Fruit fly (Drosophila melanogaster) whole organism, embryonic: ENCODE measurements around the gene Cul2.
A peak's percentile ranks its signal among the peaks of the same experiment; 100 is the strongest.

Source experiments
- Atf3 ChIP-seq: fragments of 200-800 bp; sonication (Bioruptor generic); optimal IDR thresholded peaks from 3 replicates; lab custom pipeline; 2016; ENCODE audit warnings: missing biosample characterization, missing genetic modification characterization
- CG10209 ChIP-seq: fragments of 200-800 bp; sonication (Bioruptor generic); optimal IDR thresholded peaks from 3 replicates; lab custom pipeline; 2017; ENCODE audit warnings: missing biosample characterization, mild to moderate bottlenecking, missing genetic modification characterization, missing genetic modification reagents
- CG10366 ChIP-seq: fragments of 200-800 bp; sonication (Bioruptor generic); IDR thresholded peaks from 2 replicates; pipeline ENCODE4 v1.3.6; 2022; ENCODE audit warnings: missing biosample characterization, missing genetic modification characterization
- CG10431 ChIP-seq: fragments of 200-800 bp; sonication (Bioruptor generic); optimal IDR thresholded peaks from 3 replicates; lab custom pipeline; 2018; ENCODE audit warnings: missing biosample characterization, mild to moderate bottlenecking, missing genetic modification characterization
- CG10959 ChIP-seq: fragments of 200-800 bp; sonication (Bioruptor generic); IDR thresholded peaks from 2 replicates; pipeline ENCODE4 v1.3.6; 2022; ENCODE audit warnings: missing biosample characterization, missing genetic modification characterization
- CG10979 ChIP-seq: fragments of 200-800 bp; sonication (Bioruptor generic); optimal IDR thresholded peaks from 2 replicates; lab custom pipeline; 2018; ENCODE audit warnings: missing biosample characterization, mild to moderate bottlenecking, missing genetic modification characterization, moderate library complexity
- CG11504 ChIP-seq: fragments of 200-800 bp; sonication (Bioruptor generic); optimal IDR thresholded peaks from 3 replicates; lab custom pipeline; 2019; ENCODE audit warnings: missing biosample characterization, mild to moderate bottlenecking, missing genetic modification characterization, moderate library complexity
- CG14441 ChIP-seq: fragments of 200-800 bp; sonication (Bioruptor generic); IDR thresholded peaks from 2 replicates; pipeline ENCODE4 v1.3.6; 2022; ENCODE audit warnings: missing biosample characterization, missing genetic modification characterization
- CG14965 ChIP-seq: fragments of 200-800 bp; sonication (Bioruptor generic); optimal IDR thresholded peaks from 2 replicates; lab custom pipeline; 2016; ENCODE audit warnings: missing biosample characterization, missing genetic modification characterization, borderline replicate concordance
- CG16815 ChIP-seq: fragments of 200-800 bp; sonication (Bioruptor generic); optimal IDR thresholded peaks from 3 replicates; lab custom pipeline; 2017; ENCODE audit warnings: missing biosample characterization, mild to moderate bottlenecking, missing genetic modification characterization
- CG1792 ChIP-seq: fragments of 200-800 bp; sonication (Bioruptor generic); optimal IDR thresholded peaks from 2 replicates; lab custom pipeline; 2016; ENCODE audit warnings: missing biosample characterization, missing genetic modification characterization
- CG18619 ChIP-seq: fragments of 200-800 bp; sonication (Bioruptor generic); optimal IDR thresholded peaks from 3 replicates; lab custom pipeline; 2017; ENCODE audit warnings: missing biosample characterization, mild to moderate bottlenecking, missing genetic modification characterization
- CG2120 ChIP-seq: fragments of 200-800 bp; sonication (Bioruptor generic); optimal IDR thresholded peaks from 3 replicates; lab custom pipeline; 2016; ENCODE audit warnings: missing biosample characterization, missing genetic modification characterization
- CG2875 ChIP-seq: fragments of 200-800 bp; sonication (Bioruptor generic); optimal IDR thresholded peaks from 2 replicates; lab custom pipeline; 2017; ENCODE audit warnings: missing biosample characterization, mild to moderate bottlenecking, missing genetic modification characterization, missing genetic modification reagents
- CG30403 ChIP-seq: fragments of 200-800 bp; sonication (Bioruptor generic); optimal IDR thresholded peaks from 3 replicates; lab custom pipeline; 2016; ENCODE audit warnings: missing biosample characterization, missing genetic modification characterization
- CG32532 ChIP-seq: fragments of 200-800 bp; sonication (Bioruptor generic); IDR thresholded peaks from 2 replicates; pipeline ENCODE4 v1.3.6; 2022; ENCODE audit warnings: missing biosample characterization, missing genetic modification characterization
- CG3407 ChIP-seq: fragments of 200-800 bp; sonication (Bioruptor generic); optimal IDR thresholded peaks from 2 replicates; lab custom pipeline; 2018; ENCODE audit warnings: missing biosample characterization, mild to moderate bottlenecking, missing genetic modification characterization
- CG4854 ChIP-seq: fragments of 200-800 bp; sonication (Bioruptor generic); optimal IDR thresholded peaks from 2 replicates; lab custom pipeline; 2016; ENCODE audit warnings: missing biosample characterization, missing genetic modification characterization, inconsistent platforms
- CG8290 ChIP-seq, 3 experiments: fragments of 200-800 bp; sonication (Bioruptor generic); optimal IDR thresholded peaks; 2 replicates each; lab custom pipeline; 2016 to 2019; ENCODE audit warnings: missing biosample characterization in 3 of 3, missing genetic modification characterization in 3 of 3, mild to moderate bottlenecking in 2 of 3, moderate library complexity in 1 of 3
- CG8944 ChIP-seq: fragments of 200-800 bp; sonication (Bioruptor generic); optimal IDR thresholded peaks from 3 replicates; lab custom pipeline; 2016; ENCODE audit warnings: missing biosample characterization, missing genetic modification characterization
- CoRest ChIP-seq: fragments of 200-800 bp; sonication (Bioruptor generic); optimal IDR thresholded peaks from 3 replicates; lab custom pipeline; 2018; ENCODE audit warnings: missing biosample characterization, mild to moderate bottlenecking, missing genetic modification characterization, moderate library complexity
- Deaf1 ChIP-seq: fragments of 200-800 bp; optimal IDR thresholded peaks from 3 replicates; lab custom pipeline; 2019; ENCODE audit warnings: missing biosample characterization, mild to moderate bottlenecking, missing genetic modification characterization, moderate library complexity
- Dref ChIP-seq: fragments of 200-800 bp; sonication (Bioruptor generic); IDR thresholded peaks from 2 replicates; pipeline ENCODE4 v1.3.6; 2022; ENCODE audit warnings: missing biosample characterization, missing genetic modification characterization
- E2f2 ChIP-seq: fragments of 200-800 bp; sonication (Bioruptor generic); IDR thresholded peaks from 2 replicates; pipeline ENCODE4 v1.3.6; 2022; ENCODE audit warnings: missing biosample characterization, missing genetic modification characterization
- HmgZ ChIP-seq: fragments of 200-800 bp; sonication (Bioruptor generic); optimal IDR thresholded peaks from 2 replicates; lab custom pipeline; 2018; ENCODE audit warnings: missing biosample characterization, mild to moderate bottlenecking, missing genetic modification characterization
- Hr78 ChIP-seq, 2 experiments: fragments of 200-800 bp in 1 of 2; fragments of >200 bp in 1 of 2; sonication (Bioruptor generic) in 1 of 2; optimal IDR thresholded peaks; 2 replicates each; lab custom pipeline; 2017 to 2019; ENCODE audit warnings: missing biosample characterization in 2 of 2, missing genetic modification characterization in 2 of 2, mild to moderate bottlenecking in 1 of 2, moderate library complexity in 1 of 2
- Kr ChIP-seq: fragments of 200-800 bp; sonication (Bioruptor generic); optimal IDR thresholded peaks from 2 replicates; lab custom pipeline; 2017; ENCODE audit warnings: missing biosample characterization, mild to moderate bottlenecking, missing genetic modification characterization
- MBD-R2 ChIP-seq: fragments of 200-800 bp; sonication (Bioruptor generic); IDR thresholded peaks from 2 replicates; pipeline ENCODE4 v1.3.6; 2022; ENCODE audit warnings: missing biosample characterization, missing genetic modification characterization
- NC2α ChIP-seq: fragments of 200-800 bp; sonication (Bioruptor generic); optimal IDR thresholded peaks from 2 replicates; lab custom pipeline; 2016; ENCODE audit warnings: missing biosample characterization, missing genetic modification characterization
- PHDP ChIP-seq: fragments of 200-800 bp; sonication (Bioruptor generic); optimal IDR thresholded peaks from 3 replicates; lab custom pipeline; 2018; ENCODE audit warnings: missing biosample characterization, mild to moderate bottlenecking, missing genetic modification characterization, moderate library complexity
- Rfx ChIP-seq: fragments of 200-800 bp; sonication (Bioruptor generic); IDR thresholded peaks from 2 replicates; pipeline ENCODE4 v1.3.6; 2022; ENCODE audit warnings: missing biosample characterization, missing genetic modification characterization
- bcd ChIP-seq: fragments of 200-800 bp; sonication (Bioruptor generic); optimal IDR thresholded peaks from 2 replicates; lab custom pipeline; 2017; ENCODE audit warnings: missing biosample characterization, mild to moderate bottlenecking, missing genetic modification characterization
- chinmo ChIP-seq: fragments of 200-800 bp; sonication (Bioruptor generic); IDR thresholded peaks from 4 replicates; pipeline ENCODE4 v1.3.6; 2022; ENCODE audit warnings: missing biosample characterization, missing genetic modification characterization; ENCODE audit not compliant: partially characterized antibody
- da ChIP-seq: fragments of 200-800 bp; sonication (Bioruptor generic); optimal IDR thresholded peaks from 2 replicates; lab custom pipeline; 2016; ENCODE audit warnings: missing biosample characterization, missing genetic modification characterization
- ems ChIP-seq: fragments of 200-800 bp; sonication (Bioruptor generic); optimal IDR thresholded peaks from 3 replicates; lab custom pipeline; 2016; ENCODE audit warnings: missing biosample characterization, missing genetic modification characterization
- eyg ChIP-seq: fragments of 200-800 bp; sonication (Bioruptor generic); optimal IDR thresholded peaks from 3 replicates; lab custom pipeline; 2016; ENCODE audit warnings: missing biosample characterization, missing genetic modification characterization
- fu2 ChIP-seq: fragments of 200-800 bp; sonication (Bioruptor generic); optimal IDR thresholded peaks from 2 replicates; lab custom pipeline; 2016; ENCODE audit warnings: missing biosample characterization, missing genetic modification characterization
- gcm2 ChIP-seq: fragments of 200-800 bp; sonication (Bioruptor generic); optimal IDR thresholded peaks from 2 replicates; lab custom pipeline; 2016; ENCODE audit warnings: missing biosample characterization, missing genetic modification characterization
- gfzf ChIP-seq: fragments of 200-800 bp; sonication (Bioruptor generic); optimal IDR thresholded peaks from 2 replicates; lab custom pipeline; 2016; ENCODE audit warnings: missing biosample characterization, mild to moderate bottlenecking, missing genetic modification characterization, moderate library complexity
- gsb-n ChIP-seq: fragments of 200-800 bp; sonication (Bioruptor generic); optimal IDR thresholded peaks from 3 replicates; lab custom pipeline; 2018; ENCODE audit warnings: missing biosample characterization, mild to moderate bottlenecking, missing genetic modification characterization
- gt ChIP-seq: fragments of 200-800 bp; sonication (Bioruptor generic); IDR thresholded peaks from 2 replicates; pipeline ENCODE4 v1.3.6; 2022; ENCODE audit warnings: missing biosample characterization, missing genetic modification characterization
- kay ChIP-seq: fragments of 200-800 bp; sonication (Bioruptor generic); optimal IDR thresholded peaks from 2 replicates; lab custom pipeline; 2016; ENCODE audit warnings: missing biosample characterization, missing genetic modification characterization
- odd ChIP-seq: fragments of 200-800 bp; sonication (Bioruptor generic); optimal IDR thresholded peaks from 2 replicates; lab custom pipeline; 2017; ENCODE audit warnings: missing biosample characterization, mild to moderate bottlenecking, missing genetic modification characterization
- ranshi ChIP-seq: fragments of 200-800 bp; sonication (Bioruptor generic); IDR thresholded peaks from 2 replicates; pipeline ENCODE4 v1.3.6; 2022; ENCODE audit warnings: missing biosample characterization, missing genetic modification characterization
- row ChIP-seq: fragments of 200-800 bp; sonication (Bioruptor generic); IDR thresholded peaks from 3 replicates; pipeline ENCODE4 v1.3.6; 2022; ENCODE audit warnings: missing biosample characterization, missing genetic modification characterization
- stwl ChIP-seq: fragments of 200-800 bp; sonication (Bioruptor generic); optimal IDR thresholded peaks from 3 replicates; lab custom pipeline; 2018; ENCODE audit warnings: missing biosample characterization, mild to moderate bottlenecking, missing genetic modification characterization, moderate library complexity
- tx ChIP-seq: fragments of 200-800 bp; sonication (Bioruptor generic); optimal IDR thresholded peaks from 2 replicates; lab custom pipeline; 2016; ENCODE audit warnings: missing biosample characterization, missing genetic modification characterization
- unc-4 ChIP-seq: fragments of 200-800 bp; sonication (Bioruptor generic); IDR thresholded peaks from 2 replicates; pipeline ENCODE4 v1.3.6; 2022; ENCODE audit warnings: missing biosample characterization, missing genetic modification characterization; ENCODE audit not compliant: partially characterized antibody
- vfl ChIP-seq: fragments of 200-800 bp; sonication (Bioruptor generic); optimal IDR thresholded peaks from 2 replicates; lab custom pipeline; 2016; ENCODE audit warnings: missing biosample characterization, missing genetic modification characterization
- zen ChIP-seq: fragments of 200-800 bp; sonication (Bioruptor generic); optimal IDR thresholded peaks from 3 replicates; lab custom pipeline; 2018; ENCODE audit warnings: missing biosample characterization, mild to moderate bottlenecking, missing genetic modification characterization, moderate library complexity

The Cul2 gene

DNA sequence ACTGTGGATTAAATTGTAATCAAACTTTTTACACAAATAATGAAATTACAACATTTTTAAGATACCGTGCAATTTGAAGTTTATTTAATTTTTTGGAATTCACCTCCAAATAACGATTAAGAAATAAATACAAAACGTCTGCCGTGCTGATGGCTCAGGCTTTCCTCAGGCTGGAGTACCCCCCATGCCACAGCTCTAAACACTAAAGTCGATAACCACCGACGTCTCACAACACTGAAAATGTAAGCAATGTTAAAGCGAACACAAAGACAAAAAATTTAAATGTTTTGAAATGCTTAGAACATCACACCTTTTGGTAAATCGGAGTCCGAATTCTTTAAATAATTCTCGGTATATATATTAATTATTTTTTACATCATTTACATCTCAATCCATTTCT is 1.1 kb upstream of the Cul2 start (continued):
- TF ChIP-seq gfzf (no peak), CG3407 (GFP tag; lab: Kevin White, UChicago) (peak; percentile 33), gcm2 (GFP tag; lab: Kevin White, UChicago) (no peak), gt (GFP tag; lab: Robert Waterston, UW) (no peak), CG16815 (GFP tag; lab: Kevin White, UChicago) (peak; percentile 23), Kr (GFP tag; lab: Kevin White, UChicago) (no peak), CG14441 (GFP tag; lab: Robert Waterston, UW) (peak; percentile 73; the same call in 1 of the 2 replicates), row (peak; percentile 83), CG8290 (GFP tag; optimal IDR thresholded peaks at IDR 0.05; lab: Kevin White, UChicago) (peak; percentile 76), CG8290 (tag; optimal IDR thresholded peaks at IDR 0.05; lab: Kevin White, UChicago) (peak; percentile 75 to 76), da (GFP tag; lab: Kevin White, UChicago) (no peak), fu2 (peak; percentile 49), CG10979 (tag; lab: Kevin White, UChicago) (peak; percentile 27), bcd (GFP tag; lab: Kevin White, UChicago) (no peak), kay (GFP tag; lab: Kevin White, UChicago) (no peak), eyg (GFP tag; lab: Kevin White, UChicago) (peak; percentile 61), Atf3 (GFP tag; lab: Kevin White, UChicago) (no peak), Rfx (GFP tag; lab: Robert Waterston, UW) (peak; percentile 87), CG10431 (no peak), CG8944 (GFP tag; lab: Kevin White, UChicago) (peak; percentile 74), tx (GFP tag; lab: Kevin White, UChicago) (peak; percentile 64), stwl (tag; lab: Kevin White, UChicago) (peak; percentile 85), ems (GFP tag; lab: Kevin White, UChicago) (peak; percentile 69), CG2120 (GFP tag; lab: Kevin White, UChicago) (peak; percentile 80), CG1792 (GFP tag; lab: Kevin White, UChicago) (peak; percentile 53), PHDP (peak; percentile 57), CG10959 (GFP tag; lab: Robert Waterston, UW) (no peak), E2f2 (GFP tag; lab: Robert Waterston, UW) (peak; percentile 77), chinmo (GFP tag; lab: Robert Waterston, UW) (0 out of 4 replicates have a peak, but pooled peaks have one; percentile 26), Hr78 (GFP tag; optimal IDR thresholded peaks at IDR 0.05; lab: Kevin White, UChicago) (no peak), CG14965 (no peak), Dref (GFP tag; lab: Robert Waterston, UW) (peak; percentile 63), ranshi (GFP tag; lab: Robert Waterston, UW) (no peak; the same call in 1 of the 2 replicates), unc-4 (GFP tag; lab: Robert Waterston, UW) (no peak), NC2α (GFP tag; lab: Kevin White, UChicago) (peak; percentile 40), HmgZ (peak; percentile 49), gsb-n (tag; lab: Kevin White, UChicago) (no peak), CG18619 (peak; percentile 29), CG11504 (tag; lab: Kevin White, UChicago) (peak; percentile 66), odd (GFP tag; lab: Kevin White, UChicago) (no peak), CG32532 (GFP tag; lab: Robert Waterston, UW) (peak; percentile 73), CG10366 (GFP tag; lab: Robert Waterston, UW) (peak; percentile 63), Deaf1 (tag; lab: Kevin White, UChicago) (no peak), CG30403 (GFP tag; lab: Kevin White, UChicago) (peak; percentile 71), zen (peak; percentile 16), CG2875 (no peak), CG4854 (GFP tag; lab: Kevin White, UChicago) (peak; percentile 53), vfl (peak; percentile 53), MBD-R2 (GFP tag; lab: Robert Waterston, UW) (peak; percentile 58; the same call in 1 of the 2 replicates), CG10209 (GFP tag; lab: Kevin White, UChicago) (peak; percentile 52), CoRest (tag; lab: Kevin White, UChicago) (peak; percentile 63)
